Worm (Caenorhabditis elegans): ENCODE measurements around the gene zipt-13.

zipt-13 gene

ce11 chrX:10225845-10226244, 10.9 kb downstream of the zipt-13 start:
- TF ChIP-seq spr-1 (tag; optimal IDR thresholded peaks at IDR 0.05), result no peak
- TF ChIP-seq fkh-10 (GFP tag; optimal IDR thresholded peaks at IDR 0.05), result peak; percentile 68
- TF ChIP-seq ztf-7 (tag; optimal IDR thresholded peaks at IDR 0.05), result no peak
- no peak for TF ChIP-seq lin-13 (GFP tag; optimal IDR thresholded peaks at IDR 0.05)
- TF ChIP-seq mxl-3 (GFP tag; optimal IDR thresholded peaks at IDR 0.05), result no peak

- peak; percentile 41 for TF ChIP-seq set-16 (GFP tag; IDR thresholded peaks at IDR 0.05)
- no peak for TF ChIP-seq mdl-1 (tag; optimal IDR thresholded peaks at IDR 0.05)
- no peak for TF ChIP-seq nhr-42 (GFP tag; IDR thresholded peaks at IDR 0.05)
- no peak for TF ChIP-seq vab-7 (GFP tag; IDR thresholded peaks at IDR 0.05)
- no peak for TF ChIP-seq hif-1 (tag; optimal IDR thresholded peaks at IDR 0.05)
- no peak for TF ChIP-seq lin-1 (GFP tag; IDR thresholded peaks at IDR 0.05)
- TF ChIP-seq lsy-2 (tag; optimal IDR thresholded peaks at IDR 0.05), result no peak
- TF ChIP-seq gei-8 (GFP tag; optimal IDR thresholded peaks at IDR 0.05), result no peak
- TF ChIP-seq nhr-102 (tag; optimal IDR thresholded peaks at IDR 0.05), result no peak
- no peak for TF ChIP-seq nhr-77 (tag; optimal IDR thresholded peaks at IDR 0.05)
- no peak for TF ChIP-seq zip-11 (GFP tag; IDR thresholded peaks at IDR 0.05)
- no peak for TF ChIP-seq mxl-2 (GFP tag; conservative IDR thresholded peaks at IDR 0.05)
- no peak for TF ChIP-seq nhr-10 (tag; optimal IDR thresholded peaks at IDR 0.05)
- no peak for TF ChIP-seq snpc-1.2 (GFP tag; IDR thresholded peaks at IDR 0.05)
- TF ChIP-seq egl-43 (GFP tag; IDR thresholded peaks at IDR 0.05), result peak; percentile 22; the same call in 1 of the 2 replicates
- no peak for TF ChIP-seq R02D3.7 (tag; optimal IDR thresholded peaks at IDR 0.05)
- no peak for TF ChIP-seq lim-7 (GFP tag; IDR thresholded peaks at IDR 0.05)
- no peak for TF ChIP-seq F37D6.2 (tag; optimal IDR thresholded peaks at IDR 0.05)
- peak; percentile 70; the same call in 1 of the 2 replicates for TF ChIP-seq tag-97 (GFP tag; IDR thresholded peaks at IDR 0.05)
- TF ChIP-seq daf-12 (tag; optimal IDR thresholded peaks at IDR 0.05), result no peak
- no peak for TF ChIP-seq skn-1 (tag; optimal IDR thresholded peaks at IDR 0.05)
- no peak for TF ChIP-seq Y48G9A.11 (GFP tag; IDR thresholded peaks at IDR 0.05)
- TF ChIP-seq zfp-2 (tag; optimal IDR thresholded peaks at IDR 0.05), result no peak
Measured at ce11 chrX:10219184-10219705, 17.5 kb downstream of the zipt-13 start.

DNA sequence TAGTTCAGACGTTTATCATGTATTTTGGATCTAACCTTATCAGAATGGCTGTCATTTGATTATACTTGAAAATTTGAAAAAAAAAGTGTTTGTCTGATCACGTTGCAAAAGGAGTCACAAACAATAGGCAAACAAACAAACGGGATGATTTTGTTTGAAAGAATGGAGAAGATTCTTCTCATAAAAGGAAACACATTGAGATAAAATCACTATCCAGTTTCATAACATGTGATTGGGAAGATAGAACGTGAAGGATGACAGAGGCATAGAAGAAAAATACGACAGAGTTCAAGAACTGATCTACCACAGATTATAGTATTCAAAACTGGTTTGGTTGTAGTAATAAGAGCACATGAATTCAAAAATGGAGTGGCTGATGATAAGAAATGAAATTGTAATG, 18.0 kb downstream of the zipt-13 start, which contains the start of gene F44A6.5:
F44A6.5 (minus strand) TSS at position 151 of the 400 bp plus-strand sequence.
- no peak for TF ChIP-seq nhr-77 (tag; optimal IDR thresholded peaks at IDR 0.05)
- peak; percentile 57 for TF ChIP-seq nhr-102 (tag; optimal IDR thresholded peaks at IDR 0.05)
- TF ChIP-seq unc-62 (GFP tag; optimal IDR thresholded peaks at IDR 0.05 in 1 of 2), result peak in 1 of 2 experiments; percentile 15
- TF ChIP-seq unc-62 (tag; optimal IDR thresholded peaks at IDR 0.05), result no peak
- no peak for TF ChIP-seq nhr-25 (tag; optimal IDR thresholded peaks at IDR 0.05; ENCODE audit: borderline replicate concordance, insufficient read depth)
- peak; percentile 70 for TF ChIP-seq mep-1 (tag; optimal IDR thresholded peaks at IDR 0.05)
- TF ChIP-seq hlh-30 (tag; optimal IDR thresholded peaks at IDR 0.05; ENCODE audit: insufficient read depth), result peak; percentile 91
- peak; percentile 8 for TF ChIP-seq aha-1 (tag)
- TF ChIP-seq F10B5.3 (tag; optimal IDR thresholded peaks at IDR 0.05), result no peak
- no peak for TF ChIP-seq lin-15B (tag; optimal IDR thresholded peaks at IDR 0.05)
- TF ChIP-seq nhr-48 (tag; optimal IDR thresholded peaks at IDR 0.05), result peak; percentile 79
- no peak for TF ChIP-seq daf-12 (tag; optimal IDR thresholded peaks at IDR 0.05)
- no peak for TF ChIP-seq gei-8 (GFP tag; optimal IDR thresholded peaks at IDR 0.05)
- no peak for TF ChIP-seq lin-29 (GFP tag; IDR thresholded peaks at IDR 0.05)
- 0 out of 2 replicates have a peak, but pooled peaks have one; percentile 9 for TF ChIP-seq php-3 (GFP tag; IDR thresholded peaks at IDR 0.05)
- TF ChIP-seq mes-2 (tag; optimal IDR thresholded peaks at IDR 0.05; ENCODE audit: poor library complexity, severe bottlenecking), result no peak
- TF ChIP-seq lsy-2 (tag; optimal IDR thresholded peaks at IDR 0.05), result peak in 1 of 2 experiments; percentile 42
- peak; percentile 89 for TF ChIP-seq nhr-28 (tag; optimal IDR thresholded peaks at IDR 0.05)
- TF ChIP-seq hlh-11 (tag; optimal IDR thresholded peaks at IDR 0.05), result peak; percentile 86
- TF ChIP-seq T20F7.1 (GFP tag; optimal IDR thresholded peaks at IDR 0.05), result peak; percentile 41
- TF ChIP-seq zip-2 (tag; optimal IDR thresholded peaks at IDR 0.05), result no peak
- no peak for TF ChIP-seq F26F4.8 (GFP tag; conservative IDR thresholded peaks at IDR 0.05)
- TF ChIP-seq lin-1 (GFP tag; IDR thresholded peaks at IDR 0.05), result no peak
- no peak for TF ChIP-seq ZK337.2 (GFP tag; IDR thresholded peaks at IDR 0.05)
- no peak for TF ChIP-seq ceh-62 (tag; optimal IDR thresholded peaks at IDR 0.05)
- TF ChIP-seq Y75B8A.6 (GFP tag; IDR thresholded peaks at IDR 0.05), result no peak
- no peak for TF ChIP-seq daf-19 (GFP tag; conservative IDR thresholded peaks at IDR 0.05)

Data from whole organism, L4 larva.